Fruit fly (Drosophila melanogaster): ENCODE results near the gene Mur18B.

Gene Mur18B

dm6 chrX:19243379-19243834, 30.4 kb downstream of the Mur18B start, which contains the start of gene CG7889 (continued):
- TF ChIP-seq dan (GFP tag; IDR thresholded peaks at IDR 0.05): no peak
- TF ChIP-seq CG9797 (GFP tag; optimal IDR thresholded peaks at IDR 0.05): peak; percentile 52
- peak; percentile 42; the same call in 1 of the 2 replicates for TF ChIP-seq Rfx (GFP tag; IDR thresholded peaks at IDR 0.05)
- no peak for TF ChIP-seq CG16863 (GFP tag; optimal IDR thresholded peaks at IDR 0.05)
- TF ChIP-seq CG3407 (GFP tag; optimal IDR thresholded peaks at IDR 0.05): no peak
- no peak for TF ChIP-seq hkb (optimal IDR thresholded peaks at IDR 0.05)
- TF ChIP-seq hkb (GFP tag; IDR thresholded peaks at IDR 0.05): no peak
- TF ChIP-seq CG11504 (tag; optimal IDR thresholded peaks at IDR 0.05): peak; percentile 50
- peak; percentile 15 for TF ChIP-seq CG15514 (GFP tag; optimal IDR thresholded peaks at IDR 0.05)
- peak; percentile 39 for TF ChIP-seq CG15601 (tag; optimal IDR thresholded peaks at IDR 0.05)
- TF ChIP-seq CG1602 (GFP tag; optimal IDR thresholded peaks at IDR 0.05): no peak
- no peak for TF ChIP-seq btn (GFP tag; optimal IDR thresholded peaks at IDR 0.05)
- TF ChIP-seq salm (tag; optimal IDR thresholded peaks at IDR 0.05): no peak
- TF ChIP-seq crp (GFP tag; optimal IDR thresholded peaks at IDR 0.05): no peak
- TF ChIP-seq Opbp (GFP tag; IDR thresholded peaks at IDR 0.05; ENCODE audit: partially characterized antibody): no peak
- TF ChIP-seq CG10267 (tag; optimal IDR thresholded peaks at IDR 0.05): peak; percentile 34
- TF ChIP-seq dimm (GFP tag; IDR thresholded peaks at IDR 0.05): no peak
- TF ChIP-seq CG7357 (GFP tag; IDR thresholded peaks at IDR 0.05): no peak
- no peak for TF ChIP-seq sd (tag; optimal IDR thresholded peaks at IDR 0.05)
- no peak for TF ChIP-seq Drgx (GFP tag; IDR thresholded peaks at IDR 0.05)
- peak; percentile 21 for TF ChIP-seq CG18476 (GFP tag; optimal IDR thresholded peaks at IDR 0.05)
- TF ChIP-seq CG6813 (GFP tag; optimal IDR thresholded peaks at IDR 0.05): no peak
- TF ChIP-seq grau (tag; optimal IDR thresholded peaks at IDR 0.05): peak; percentile 18
- TF ChIP-seq slou (GFP tag; optimal IDR thresholded peaks at IDR 0.05): no peak
- no peak for TF ChIP-seq dpn (GFP tag; optimal IDR thresholded peaks at IDR 0.05)
- peak; percentile 81 for TF ChIP-seq row (GFP tag; IDR thresholded peaks at IDR 0.05)
- TF ChIP-seq sr (GFP tag; IDR thresholded peaks at IDR 0.05): no peak
- TF ChIP-seq D19B (GFP tag; optimal IDR thresholded peaks at IDR 0.05): no peak
- no peak for TF ChIP-seq CG15011 (GFP tag; optimal IDR thresholded peaks at IDR 0.05)
- TF ChIP-seq Meics (GFP tag; optimal IDR thresholded peaks at IDR 0.05): peak; percentile 84
- TF ChIP-seq CG4404 (GFP tag; IDR thresholded peaks at IDR 0.05): no peak
- TF ChIP-seq CG31224 (GFP tag; IDR thresholded peaks at IDR 0.05): no peak
- no peak for TF ChIP-seq pita (GFP tag; optimal IDR thresholded peaks at IDR 0.05)
- TF ChIP-seq ab (GFP tag; optimal IDR thresholded peaks at IDR 0.05): no peak
- no peak for TF ChIP-seq CG16815 (GFP tag; optimal IDR thresholded peaks at IDR 0.05)
- TF ChIP-seq CG13296 (GFP tag; optimal IDR thresholded peaks at IDR 0.05): peak; percentile 24
- peak; percentile 15; the same call in 1 of the 2 replicates for TF ChIP-seq CG10366 (GFP tag; IDR thresholded peaks at IDR 0.05)
- TF ChIP-seq wdn (GFP tag; IDR thresholded peaks at IDR 0.05): no peak
- no peak for TF ChIP-seq CG8924 (tag; optimal IDR thresholded peaks at IDR 0.05)
- peak; percentile 49 for TF ChIP-seq CG18599 (GFP tag; optimal IDR thresholded peaks at IDR 0.05)
- no peak for TF ChIP-seq CG1529 (GFP tag; optimal IDR thresholded peaks at IDR 0.05)
- TF ChIP-seq CG13624 (GFP tag; optimal IDR thresholded peaks at IDR 0.05): no peak
- TF ChIP-seq bab2 (GFP tag; optimal IDR thresholded peaks at IDR 0.05): peak; percentile 20
- TF ChIP-seq CG4424 (GFP tag; optimal IDR thresholded peaks at IDR 0.05): peak; percentile 58
- TF ChIP-seq CG4282 (GFP tag; optimal IDR thresholded peaks at IDR 0.05): no peak
- TF ChIP-seq CG10321 (GFP tag; IDR thresholded peaks at IDR 0.05): no peak
- TF ChIP-seq CG12071 (GFP tag; optimal IDR thresholded peaks at IDR 0.05): no peak
- no peak for TF ChIP-seq CG10959 (GFP tag; IDR thresholded peaks at IDR 0.05)
- no peak for TF ChIP-seq rib (GFP tag; IDR thresholded peaks at IDR 0.05)
- no peak for TF ChIP-seq CG8765 (GFP tag; IDR thresholded peaks at IDR 0.05)
- TF ChIP-seq Ets65A (GFP tag): no peak
- no peak for TF ChIP-seq CG32532 (GFP tag; IDR thresholded peaks at IDR 0.05)
